Worm (Caenorhabditis elegans): ENCODE data around the gene cpl-1.

ce11 chrV:16570697-16571096 is 24.4 kb downstream of the cpl-1 start, which contains the start of gene nhr-233:
- no peak for TF ChIP-seq pqm-1 (tag; optimal IDR thresholded peaks at IDR 0.05)
- no peak for TF ChIP-seq nhr-76 (tag; optimal IDR thresholded peaks at IDR 0.05)
- no peak for TF ChIP-seq lin-13 (GFP tag; optimal IDR thresholded peaks at IDR 0.05)
- no peak for TF ChIP-seq skn-1 (tag; optimal IDR thresholded peaks at IDR 0.05)
- TF ChIP-seq blmp-1 (tag; optimal IDR thresholded peaks at IDR 0.05), result no peak
- TF ChIP-seq unc-62 (GFP tag; optimal IDR thresholded peaks at IDR 0.05), result no peak
- TF ChIP-seq jun-1 (tag; optimal IDR thresholded peaks at IDR 0.05), result no peak
- TF ChIP-seq nhr-85 (tag), result no peak
- no peak for TF ChIP-seq nhr-12 (tag; optimal IDR thresholded peaks at IDR 0.05)
- no peak for TF ChIP-seq ceh-63 (GFP tag; optimal IDR thresholded peaks at IDR 0.05)
- TF ChIP-seq ets-5 (GFP tag; IDR thresholded peaks at IDR 0.05), result no peak

Data from whole organism, L1 larva.